Fruit fly (Drosophila melanogaster) whole organism, prepupa: ENCODE measurements around the gene Rab9E.
"Not testable (repeated sequence)": the region's sequence is repeated elsewhere in the genome, so short reads cannot be mapped to it uniquely, and the experiment has no call there.

Experiments
- Blimp-1 ChIP-seq: fragments of 200-800 bp; sonication (Bioruptor generic); optimal IDR thresholded peaks from 3 replicates; lab custom pipeline; 2017; ENCODE audit warnings: missing biosample characterization, missing genetic modification characterization, mild to moderate bottlenecking, moderate library complexity, missing genetic modification reagents
- CG10631 ChIP-seq: fragments of 200-800 bp; sonication (Bioruptor generic); optimal IDR thresholded peaks from 2 replicates; lab custom pipeline; 2016; ENCODE audit warnings: missing biosample characterization, missing genetic modification characterization
- CG10669 ChIP-seq: fragments of 200-800 bp; sonication (Bioruptor generic); optimal IDR thresholded peaks from 3 replicates; lab custom pipeline; 2018; ENCODE audit warnings: missing biosample characterization, mild to moderate bottlenecking, missing genetic modification characterization, moderate library complexity
- CG11294 ChIP-seq: fragments of 200-800 bp; sonication (Bioruptor generic); IDR thresholded peaks from 2 replicates; pipeline ENCODE4 v1.3.6; 2022; ENCODE audit warnings: missing biosample characterization, missing genetic modification characterization
- CG15336 ChIP-seq: fragments of 200-800 bp; sonication (Bioruptor generic); IDR thresholded peaks from 2 replicates; pipeline ENCODE4 v1.3.6; 2022; ENCODE audit warnings: missing biosample characterization, missing genetic modification characterization
- CG16779 ChIP-seq: fragments of 200-800 bp; sonication (Bioruptor generic); optimal IDR thresholded peaks from 3 replicates; lab custom pipeline; 2017; ENCODE audit warnings: missing biosample characterization, mild to moderate bottlenecking, missing genetic modification characterization
- CG3032 ChIP-seq: fragments of 200-800 bp; optimal IDR thresholded peaks from 2 replicates; lab custom pipeline; 2019; ENCODE audit warnings: missing biosample characterization, mild to moderate bottlenecking, missing genetic modification characterization, moderate library complexity
- CG31627 ChIP-seq: fragments of 200-800 bp; sonication (Bioruptor generic); optimal IDR thresholded peaks from 3 replicates; lab custom pipeline; 2016; ENCODE audit warnings: missing biosample characterization, missing genetic modification characterization
- CG32006 ChIP-seq: fragments of 200-800 bp; sonication (Bioruptor generic); optimal IDR thresholded peaks from 3 replicates; lab custom pipeline; 2017; ENCODE audit warnings: missing biosample characterization, mild to moderate bottlenecking, missing genetic modification characterization
- CG3919 ChIP-seq: fragments of 200-800 bp; sonication (Bioruptor generic); optimal IDR thresholded peaks from 3 replicates; lab custom pipeline; 2016; ENCODE audit warnings: missing biosample characterization, missing genetic modification characterization
- CG6792 ChIP-seq: fragments of 200-800 bp; sonication (Bioruptor generic); optimal IDR thresholded peaks from 3 replicates; lab custom pipeline; 2016; ENCODE audit warnings: missing biosample characterization, missing genetic modification characterization
- CG6808 ChIP-seq: fragments of 200-800 bp; sonication (Bioruptor generic); optimal IDR thresholded peaks from 3 replicates; lab custom pipeline; 2017; ENCODE audit warnings: missing biosample characterization, missing genetic modification characterization, mild to moderate bottlenecking, moderate library complexity, missing genetic modification reagents
- CG6854 ChIP-seq: fragments of 200-800 bp; sonication (Bioruptor generic); optimal IDR thresholded peaks from 2 replicates; lab custom pipeline; 2017; ENCODE audit warnings: missing biosample characterization, mild to moderate bottlenecking, missing genetic modification characterization
- CG7368 ChIP-seq: fragments of 200-800 bp; sonication (Bioruptor generic); optimal IDR thresholded peaks from 3 replicates; lab custom pipeline; 2016; ENCODE audit warnings: missing biosample characterization, missing genetic modification characterization
- CG9139 ChIP-seq: fragments of 200-800 bp; sonication (Bioruptor generic); optimal IDR thresholded peaks from 3 replicates; lab custom pipeline; 2017; ENCODE audit warnings: missing biosample characterization, mild to moderate bottlenecking, missing genetic modification characterization
- Eip75B ChIP-seq: fragments of 200-800 bp; sonication (Bioruptor generic); optimal IDR thresholded peaks from 3 replicates; lab custom pipeline; 2016; ENCODE audit warnings: missing biosample characterization, missing genetic modification characterization
- Eip78C ChIP-seq: fragments of 200-800 bp; sonication (Bioruptor generic); peaks from one replicate; lab custom pipeline; 2016; ENCODE audit warnings: missing biosample characterization, missing genetic modification characterization
- Eip93F ChIP-seq: fragments of 200-800 bp; sonication (Bioruptor generic); optimal IDR thresholded peaks from 2 replicates; lab custom pipeline; 2016; ENCODE audit warnings: missing biosample characterization, mild to moderate bottlenecking, missing genetic modification characterization
- Ets96B ChIP-seq: fragments of 200-800 bp; optimal IDR thresholded peaks from 2 replicates; lab custom pipeline; 2019; ENCODE audit warnings: missing biosample characterization, mild to moderate bottlenecking, missing genetic modification characterization, moderate library complexity
- Hr38 ChIP-seq: sonication (Bioruptor generic); optimal IDR thresholded peaks from 2 replicates; lab custom pipeline; 2016; ENCODE audit warnings: missing biosample characterization, missing genetic modification characterization
- Hr4 ChIP-seq: fragments of 200-800 bp; sonication (Bioruptor generic); optimal IDR thresholded peaks from 3 replicates; lab custom pipeline; 2016; ENCODE audit warnings: missing biosample characterization, missing genetic modification characterization
- Lpt ChIP-seq: fragments of 200-800 bp; sonication (Bioruptor generic); optimal IDR thresholded peaks from 3 replicates; lab custom pipeline; 2016; ENCODE audit warnings: missing biosample characterization, missing genetic modification characterization
- Smox ChIP-seq: fragments of 200-800 bp; sonication (Bioruptor generic); optimal IDR thresholded peaks from 3 replicates; lab custom pipeline; 2016; ENCODE audit warnings: missing biosample characterization, missing genetic modification characterization
- Sox102F ChIP-seq: fragments of 200-800 bp; sonication (Bioruptor generic); optimal IDR thresholded peaks from 2 replicates; lab custom pipeline; 2016; ENCODE audit warnings: missing biosample characterization, mild to moderate bottlenecking, missing genetic modification characterization
- Sox14 ChIP-seq: fragments of 200-800 bp; sonication (Bioruptor generic); optimal IDR thresholded peaks from 3 replicates; lab custom pipeline; 2016; ENCODE audit warnings: missing biosample characterization, missing genetic modification characterization
- Sox15 ChIP-seq: fragments of 200-800 bp; sonication (Bioruptor generic); optimal IDR thresholded peaks from 3 replicates; lab custom pipeline; 2016; ENCODE audit warnings: missing biosample characterization, missing genetic modification characterization
- cyc ChIP-seq: fragments of 200-800 bp; sonication (Bioruptor generic); optimal IDR thresholded peaks from 3 replicates; lab custom pipeline; 2016; ENCODE audit warnings: missing biosample characterization, missing genetic modification characterization
- fkh ChIP-seq: fragments of 200-800 bp; sonication (Bioruptor generic); optimal IDR thresholded peaks from 3 replicates; lab custom pipeline; 2017; ENCODE audit warnings: missing biosample characterization, mild to moderate bottlenecking, missing genetic modification characterization, moderate library complexity
- lz ChIP-seq: fragments of 200-800 bp; sonication (Bioruptor generic); optimal IDR thresholded peaks from 3 replicates; lab custom pipeline; 2016; ENCODE audit warnings: missing biosample characterization, missing genetic modification characterization
- net ChIP-seq: fragments of 200-800 bp; sonication (Bioruptor generic); optimal IDR thresholded peaks from 3 replicates; lab custom pipeline; 2016; ENCODE audit warnings: missing biosample characterization, missing genetic modification characterization
- salr ChIP-seq, 2 experiments: fragments of 200-800 bp; sonication (Bioruptor generic); optimal IDR thresholded peaks; 3 replicates each; lab custom pipeline; 2016 to 2018; ENCODE audit warnings: missing biosample characterization in 2 of 2, missing genetic modification characterization in 2 of 2, mild to moderate bottlenecking in 1 of 2
- spab ChIP-seq: fragments of 200-800 bp; sonication (Bioruptor generic); optimal IDR thresholded peaks from 2 replicates; lab custom pipeline; 2017; ENCODE audit warnings: missing biosample characterization, mild to moderate bottlenecking, missing genetic modification characterization, missing genetic modification reagents
- ss ChIP-seq, 2 experiments: fragments of 200-800 bp; sonication (Bioruptor generic); optimal IDR thresholded peaks; 2 replicates in 1 of 2; 3 replicates in 1 of 2; lab custom pipeline; 2017 to 2018; ENCODE audit warnings: mild to moderate bottlenecking in 2 of 2, missing biosample characterization in 2 of 2, missing genetic modification characterization in 2 of 2, moderate library complexity in 1 of 2
- svp ChIP-seq: fragments of 200-800 bp; sonication (Bioruptor generic); peaks from one replicate; lab custom pipeline; 2016; ENCODE audit warnings: missing biosample characterization, missing genetic modification characterization
- topi ChIP-seq: fragments of 200-800 bp; sonication (Bioruptor generic); optimal IDR thresholded peaks from 3 replicates; lab custom pipeline; 2016; ENCODE audit warnings: missing biosample characterization, missing genetic modification characterization
- vri ChIP-seq: fragments of 200-800 bp; sonication (Bioruptor generic); optimal IDR thresholded peaks from 3 replicates; lab custom pipeline; 2016; ENCODE audit warnings: missing biosample characterization, mild to moderate bottlenecking, missing genetic modification characterization

Gene Rab9E

DNA sequence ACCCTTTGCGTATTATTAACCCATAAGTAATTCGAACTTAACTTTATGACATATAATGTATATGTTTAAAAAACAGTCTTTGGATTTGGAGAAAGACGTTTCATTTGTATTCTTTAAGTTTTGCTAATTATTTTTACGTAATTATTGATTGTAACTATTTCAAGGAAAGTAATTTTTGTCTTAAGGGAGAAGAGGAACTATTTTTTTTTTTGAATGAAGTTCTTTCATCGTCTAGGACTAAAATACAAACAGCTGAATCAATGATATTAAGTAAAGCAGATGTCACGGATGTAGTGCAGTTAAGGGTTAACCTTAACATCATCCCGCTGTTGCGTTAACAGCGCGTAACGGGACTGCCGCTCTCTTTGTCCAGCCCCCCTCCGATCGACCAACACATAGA, 32.8 kb downstream of the Rab9E start (continued):
- TF ChIP-seq Eip78C (GFP tag; lab: Kevin White, UChicago) (peak; percentile 91), Blimp-1 (GFP tag; lab: Kevin White, UChicago) (no peak), CG11294 (GFP tag; lab: Robert Waterston, UW) (no peak), Lpt (GFP tag; lab: Kevin White, UChicago) (no peak), Sox102F (GFP tag; lab: Kevin White, UChicago) (peak; percentile 46), Eip93F (GFP tag; lab: Kevin White, UChicago) (no peak), CG3032 (peak; percentile 30), CG31627 (peak; percentile 36), net (GFP tag; lab: Kevin White, UChicago) (peak; percentile 27), topi (GFP tag; lab: Kevin White, UChicago) (peak; percentile 64), CG6808 (peak; percentile 28), Ets96B (tag; lab: Kevin White, UChicago) (peak; percentile 36), fkh (GFP tag; lab: Kevin White, UChicago) (no peak), Sox14 (peak; percentile 45)

DNA sequence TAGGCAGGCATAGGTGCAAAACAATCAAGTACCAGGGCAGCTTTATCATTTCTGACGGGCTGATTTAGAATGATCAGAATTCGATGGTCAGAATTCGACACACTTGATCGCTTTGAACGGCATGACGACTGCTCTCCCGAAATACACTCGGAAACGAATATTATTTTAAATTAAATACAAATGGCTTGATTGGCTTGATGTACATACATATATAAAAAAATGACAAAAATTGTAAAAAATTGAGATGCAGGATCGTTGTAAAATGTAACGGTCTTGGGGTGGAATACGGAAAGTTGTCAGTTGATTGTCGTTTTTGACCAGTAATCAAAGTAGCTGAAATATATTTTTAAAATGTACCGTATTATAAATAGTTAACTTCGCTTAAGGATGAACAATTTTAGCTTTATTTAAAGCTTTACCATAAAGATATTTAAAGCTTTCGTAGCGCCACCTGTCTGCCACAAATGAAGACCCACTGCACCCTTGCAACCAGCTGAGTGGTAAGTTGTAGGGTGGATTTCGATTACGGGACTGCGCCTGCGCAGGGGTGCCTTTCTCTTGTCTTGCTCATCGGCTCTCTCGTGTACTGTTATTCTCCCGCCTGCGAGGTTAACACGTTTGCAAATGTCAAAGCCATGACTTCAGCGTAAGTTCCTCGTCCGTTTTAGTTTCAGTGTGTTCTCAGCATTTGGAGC, 34.4 kb downstream of the Rab9E start, which contains the start of the genes CG9806 and X11Lbeta:
CG9806 (minus strand) TSS at position 51 of the 695 bp plus-strand sequence.
X11Lbeta (plus strand) TSS at position 676 of the 695 bp plus-strand sequence.
- TF ChIP-seq CG7368 (GFP tag; lab: Kevin White, UChicago) (no peak), Blimp-1 (GFP tag; lab: Kevin White, UChicago) (no peak), CG3032 (no peak), cyc (GFP tag; lab: Kevin White, UChicago) (no peak), svp (GFP tag; lab: Kevin White, UChicago) (no peak), CG3919 (no peak), net (GFP tag; lab: Kevin White, UChicago) (no peak), CG15336 (no peak), Eip78C (GFP tag; lab: Kevin White, UChicago) (no peak), CG10631 (GFP tag; lab: Kevin White, UChicago) (no peak), Sox15 (no peak), Hr38 (GFP tag; lab: Kevin White, UChicago) (no peak), fkh (GFP tag; lab: Kevin White, UChicago) (no peak), lz (GFP tag; lab: Kevin White, UChicago) (no peak)

DNA sequence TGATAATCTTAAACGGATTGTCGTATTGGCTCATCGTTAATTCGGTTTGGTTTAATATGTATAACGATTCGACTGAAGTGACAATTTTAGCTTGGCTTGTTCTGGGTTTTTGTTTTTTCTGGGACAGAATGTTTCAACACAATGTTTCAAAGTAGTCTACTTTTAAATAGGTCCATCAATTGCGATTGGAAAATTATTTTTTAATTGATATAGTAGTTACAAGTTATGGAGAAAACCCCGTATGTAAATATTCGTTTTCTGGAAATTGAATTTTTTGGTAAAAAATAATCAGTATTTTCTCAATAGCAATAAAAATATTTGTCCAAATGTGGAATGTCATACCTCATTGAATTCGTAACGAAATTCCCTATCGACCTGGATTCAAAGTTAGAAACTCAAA, 38.5 kb downstream of the Rab9E start, which contains the start of gene Rab9Db:
Rab9Db (minus strand) TSS at position 101 of the 400 bp plus-strand sequence.
- not testable (repeated sequence) for TF ChIP-seq CG16779 (tag; lab: Kevin White, UChicago); Eip75B (GFP tag; lab: Kevin White, UChicago); ss (GFP tag; optimal IDR thresholded peaks at IDR 0.05; lab: Kevin White, UChicago)

DNA sequence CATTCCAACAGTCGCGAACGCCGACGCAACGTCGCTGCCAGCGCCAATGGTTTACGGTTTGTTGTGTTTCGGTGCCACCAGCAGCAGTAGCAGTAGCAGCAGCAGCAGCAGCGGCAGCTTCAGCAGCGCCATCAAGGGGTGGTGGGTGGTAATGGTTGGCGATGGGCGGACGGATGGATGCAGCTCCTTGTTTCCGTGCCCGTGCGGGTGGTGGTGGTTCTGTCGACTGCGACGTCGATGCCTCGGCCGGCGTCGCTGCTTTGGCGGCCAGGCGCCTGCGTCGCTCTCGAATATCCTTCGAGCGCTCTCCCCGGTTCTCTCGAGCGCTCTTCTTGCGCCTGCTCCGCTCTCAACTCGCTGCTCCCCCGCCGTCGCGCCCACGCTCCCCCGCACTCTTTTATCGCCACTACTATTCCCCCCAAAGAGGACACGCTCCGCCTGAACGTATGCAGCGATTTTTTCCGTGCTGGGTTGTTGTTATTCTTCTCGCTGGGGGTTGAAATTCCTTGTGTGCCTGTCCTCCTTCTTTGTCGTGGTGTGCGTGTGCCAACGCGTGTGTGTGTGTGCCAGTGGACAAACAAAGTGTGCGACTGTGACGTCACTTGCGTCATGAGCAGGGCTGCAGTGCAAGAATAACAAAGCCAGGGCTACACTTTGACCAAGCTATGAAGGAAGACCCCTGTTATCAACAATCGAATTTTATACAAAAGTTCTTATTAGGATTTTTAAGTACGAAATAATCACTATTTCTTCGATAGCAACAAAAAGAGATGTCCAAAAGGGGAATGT, 40.2 kb downstream of the Rab9E start:
- TF ChIP-seq CG16779 (tag; lab: Kevin White, UChicago) (no peak), Eip78C (GFP tag; lab: Kevin White, UChicago) (peak; percentile 15)

DNA sequence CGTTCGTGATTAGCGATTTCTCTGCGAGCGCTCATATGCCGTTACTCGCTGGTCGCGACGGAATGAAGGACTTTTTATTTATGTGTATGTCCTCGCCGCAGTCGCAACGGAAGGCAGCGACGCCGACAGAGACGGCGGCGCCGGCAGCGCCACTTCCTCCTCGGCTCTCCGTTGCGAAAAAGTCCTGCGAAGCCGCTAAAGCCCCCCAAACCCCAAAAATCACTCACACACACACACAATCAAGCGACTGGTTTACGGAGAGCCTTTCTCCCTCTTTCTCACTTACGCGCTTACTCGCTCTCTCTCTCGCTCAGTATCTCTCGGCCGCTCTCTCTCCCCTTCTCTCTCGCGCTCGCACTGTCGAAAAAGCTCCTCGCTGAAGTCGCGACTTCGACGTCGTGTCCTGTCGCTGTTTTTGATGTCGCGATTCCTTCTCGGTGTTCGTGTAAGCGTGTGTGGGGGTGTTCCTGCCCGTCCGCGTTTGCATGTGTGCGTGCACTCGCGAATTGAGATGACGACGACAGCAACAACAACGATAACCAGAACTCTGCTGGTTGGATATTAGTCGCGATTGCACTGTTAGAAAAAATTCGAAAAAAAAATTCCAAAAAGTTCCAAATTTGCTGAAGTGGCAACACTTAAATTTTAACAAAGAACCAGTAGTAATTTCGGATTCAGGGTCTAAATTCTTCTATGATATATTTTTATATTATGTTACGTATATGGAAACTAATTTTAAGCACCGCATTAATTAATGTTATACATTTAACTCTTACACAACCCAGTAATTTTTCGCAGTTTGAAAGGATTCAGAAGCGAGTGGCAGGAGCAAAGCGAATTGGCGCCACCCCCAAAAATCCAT, 41.3 kb downstream of the Rab9E start, which contains the start of gene CG43347:
CG43347 (minus strand) TSS at position 47 of the 862 bp plus-strand sequence.
- TF ChIP-seq CG15336 (0 out of 2 replicates have a peak, but pooled peaks have one; percentile 26), Smox (peak; percentile 40), Hr4 (GFP tag; lab: Kevin White, UChicago) (peak; percentile 26), Sox102F (GFP tag; lab: Kevin White, UChicago) (peak; percentile 3), CG9139 (GFP tag; lab: Kevin White, UChicago) (no peak), CG6792 (peak; percentile 28), CG10669 (GFP tag; lab: Kevin White, UChicago) (peak; percentile 51), salr (GFP tag; optimal IDR thresholded peaks at IDR 0.05; lab: Kevin White, UChicago) (peak in 1 of 2 experiments; percentile 17), vri (GFP tag; lab: Kevin White, UChicago) (no peak), CG6854 (GFP tag; lab: Kevin White, UChicago) (no peak), Eip75B (GFP tag; lab: Kevin White, UChicago) (peak; percentile 18), spab (GFP tag; lab: Kevin White, UChicago) (peak; percentile 45), CG3919 (peak; percentile 20), CG32006 (GFP tag; lab: Kevin White, UChicago) (peak; percentile 61), CG7368 (GFP tag; lab: Kevin White, UChicago) (no peak), CG3032 (peak; percentile 37), svp (GFP tag; lab: Kevin White, UChicago) (peak; percentile 65), Blimp-1 (GFP tag; lab: Kevin White, UChicago) (no peak), CG10631 (GFP tag; lab: Kevin White, UChicago) (peak; percentile 39), Eip93F (GFP tag; lab: Kevin White, UChicago) (no peak)
